Fruit fly (Drosophila melanogaster): ENCODE measurements around the gene Cpr64Ac.

Gene Cpr64Ac

dm6 chr3L:4230357-4230901, 17.7 kb upstream of the Cpr64Ac start (continued):
- TF ChIP-seq esn (GFP tag; optimal IDR thresholded peaks at IDR 0.05), result peak; percentile 67
- TF ChIP-seq spab (GFP tag; optimal IDR thresholded peaks at IDR 0.05), result peak; percentile 93
- TF ChIP-seq lz (GFP tag; optimal IDR thresholded peaks at IDR 0.05), result peak; percentile 54
- peak; percentile 91 for TF ChIP-seq CG11762 (GFP tag; optimal IDR thresholded peaks at IDR 0.05; ENCODE audit: insufficient read depth)
- TF ChIP-seq fd59A (GFP tag; optimal IDR thresholded peaks at IDR 0.05), result peak; percentile 93
- TF ChIP-seq acj6 (GFP tag; optimal IDR thresholded peaks at IDR 0.05), result peak; percentile 90
- TF ChIP-seq CG3919 (GFP tag; optimal IDR thresholded peaks at IDR 0.05), result peak; percentile 93
- TF ChIP-seq ss (GFP tag; optimal IDR thresholded peaks at IDR 0.05), result peak; percentile 93 to 94
- peak; percentile 64 for TF ChIP-seq Hr39 (GFP tag; optimal IDR thresholded peaks at IDR 0.05)
- TF ChIP-seq CG4318 (GFP tag; optimal IDR thresholded peaks at IDR 0.05), result peak; percentile 93
- peak; percentile 82 for TF ChIP-seq CG8632 (GFP tag; optimal IDR thresholded peaks at IDR 0.05)
- TF ChIP-seq achi (GFP tag; optimal IDR thresholded peaks at IDR 0.05), result peak; percentile 89
- peak; percentile 88 for TF ChIP-seq CG1621 (tag; optimal IDR thresholded peaks at IDR 0.05)
- TF ChIP-seq dsx (GFP tag; optimal IDR thresholded peaks at IDR 0.05; ENCODE audit: poor library complexity, severe bottlenecking), result peak; percentile 89
- peak; percentile 85 for TF ChIP-seq Gug (GFP tag; IDR thresholded peaks at IDR 0.05)
- TF ChIP-seq CG6808 (GFP tag; optimal IDR thresholded peaks at IDR 0.05), result peak; percentile 95
- TF ChIP-seq Lpt (GFP tag; optimal IDR thresholded peaks at IDR 0.05), result peak; percentile 92
- no peak for TF ChIP-seq Hr38 (GFP tag; optimal IDR thresholded peaks at IDR 0.05)
- peak; percentile 96 for TF ChIP-seq CG8119 (GFP tag; IDR thresholded peaks at IDR 0.05)
- TF ChIP-seq Ets96B (tag; optimal IDR thresholded peaks at IDR 0.05), result peak; percentile 93
- TF ChIP-seq Eip78C (GFP tag), result peak; percentile 97
- peak; percentile 75 for TF ChIP-seq svp (GFP tag)
- peak; percentile 79 for TF ChIP-seq CG11902 (GFP tag; optimal IDR thresholded peaks at IDR 0.05)

dm6 chr3L:4229365-4229967, 16.8 kb upstream of the Cpr64Ac start:
- no peak for TF ChIP-seq lz (GFP tag; optimal IDR thresholded peaks at IDR 0.05)
- TF ChIP-seq achi (GFP tag; optimal IDR thresholded peaks at IDR 0.05), result no peak
- TF ChIP-seq fd59A (GFP tag; optimal IDR thresholded peaks at IDR 0.05), result no peak
- peak; percentile 65 for TF ChIP-seq Eip78C (GFP tag)
- no peak for TF ChIP-seq svp (GFP tag)
- TF ChIP-seq CG16779 (tag; optimal IDR thresholded peaks at IDR 0.05), result no peak
- TF ChIP-seq Hr39 (GFP tag; optimal IDR thresholded peaks at IDR 0.05), result no peak
- peak; percentile 1 for TF ChIP-seq CG10631 (GFP tag; optimal IDR thresholded peaks at IDR 0.05)

- TF ChIP-seq Eip75B (GFP tag; optimal IDR thresholded peaks at IDR 0.05) (peak; percentile 99), CG8632 (GFP tag; optimal IDR thresholded peaks at IDR 0.05) (peak; percentile 98), Hr39 (GFP tag; optimal IDR thresholded peaks at IDR 0.05) (peak; percentile 97), Gug (GFP tag; IDR thresholded peaks at IDR 0.05) (peak; percentile 99), topi (GFP tag; optimal IDR thresholded peaks at IDR 0.05) (peak; percentile 98), CG8319 (GFP tag; optimal IDR thresholded peaks at IDR 0.05) (peak; percentile 96), Ets96B (tag; optimal IDR thresholded peaks at IDR 0.05) (peak; percentile 99), CG11762 (GFP tag; optimal IDR thresholded peaks at IDR 0.05; ENCODE audit: insufficient read depth) (peak; percentile 97), fkh (GFP tag; optimal IDR thresholded peaks at IDR 0.05) (peak; percentile 61), Met (GFP tag; optimal IDR thresholded peaks at IDR 0.05) (peak; percentile 97), Eip78C (GFP tag) (peak; percentile 100), CG10669 (GFP tag; optimal IDR thresholded peaks at IDR 0.05) (peak; percentile 99), Hr4 (GFP tag; optimal IDR thresholded peaks at IDR 0.05) (peak; percentile 99), Hr38 (GFP tag; optimal IDR thresholded peaks at IDR 0.05) (peak; percentile 87), pdm3 (GFP tag; optimal IDR thresholded peaks at IDR 0.05) (peak; percentile 98), CG6854 (GFP tag; optimal IDR thresholded peaks at IDR 0.05) (peak; percentile 89), Sox15 (GFP tag; optimal IDR thresholded peaks at IDR 0.05) (peak; percentile 93), achi (GFP tag; optimal IDR thresholded peaks at IDR 0.05) (peak; percentile 98), CG3032 (tag; optimal IDR thresholded peaks at IDR 0.05) (peak; percentile 99), ss (GFP tag; optimal IDR thresholded peaks at IDR 0.05) (peak; percentile 98 to 99), CG6808 (GFP tag; optimal IDR thresholded peaks at IDR 0.05) (peak; percentile 99), fd59A (GFP tag; optimal IDR thresholded peaks at IDR 0.05) (peak; percentile 99), dac (GFP tag; optimal IDR thresholded peaks at IDR 0.05) (peak; percentile 97), Lpt (GFP tag; optimal IDR thresholded peaks at IDR 0.05) (peak; percentile 97), fd85E (GFP tag; optimal IDR thresholded peaks at IDR 0.05) (peak; percentile 80), CG1621 (tag; optimal IDR thresholded peaks at IDR 0.05) (peak; percentile 98), CG8119 (GFP tag; IDR thresholded peaks at IDR 0.05) (peak; percentile 100), CG16779 (tag; optimal IDR thresholded peaks at IDR 0.05) (peak; percentile 98), CG6792 (GFP tag; optimal IDR thresholded peaks at IDR 0.05) (peak; percentile 98), CG11294 (GFP tag; IDR thresholded peaks at IDR 0.05) (peak; percentile 98), spab (GFP tag; optimal IDR thresholded peaks at IDR 0.05) (peak; percentile 99), Smox (GFP tag; optimal IDR thresholded peaks at IDR 0.05) (peak; percentile 91), CG32006 (GFP tag; optimal IDR thresholded peaks at IDR 0.05) (peak; percentile 99)
Measured at dm6 chr3L:4228187-4228836, 15.6 kb upstream of the Cpr64Ac start.
